Worm (Caenorhabditis elegans) whole organism, L1 larva: ENCODE measurements around the gene F40G9.7.

Experiments used
- aha-1 ChIP-seq: fragments of 150-350 bp; optimal IDR thresholded peaks from 2 replicates; lab custom pipeline; 2014; ENCODE audit warnings: missing biosample characterization, missing genetic modification characterization
- ama-1 ChIP-seq: fragments of 150-350 bp; optimal IDR thresholded peaks from 2 replicates; lab custom pipeline; 2014
- blmp-1 ChIP-seq: fragments of 150-350 bp; optimal IDR thresholded peaks from 2 replicates; lab custom pipeline; 2014; ENCODE audit warnings: missing biosample characterization, missing genetic modification characterization
- fkh-10 ChIP-seq: sonication (generic microtip); optimal IDR thresholded peaks from 2 replicates; lab custom pipeline; 2017; ENCODE audit warnings: missing biosample characterization, missing genetic modification reagents, missing genetic modification characterization
- lsy-2 ChIP-seq, 2 experiments: fragments of 150-350 bp; optimal IDR thresholded peaks; 2 replicates each; lab custom pipeline; 2014; ENCODE audit warnings: missing biosample characterization in 2 of 2, missing genetic modification characterization in 2 of 2
- mdl-1 ChIP-seq, 2 experiments: fragments of 150-350 bp; optimal IDR thresholded peaks; 2 replicates each; lab custom pipeline; 2014 to 2017; ENCODE audit warnings: missing biosample characterization in 2 of 2, missing genetic modification characterization in 2 of 2, inconsistent platforms in 1 of 2
- mep-1 ChIP-seq: fragments of 150-350 bp; optimal IDR thresholded peaks from 2 replicates; lab custom pipeline; 2014; ENCODE audit warnings: missing biosample characterization, missing genetic modification characterization
- nhr-11 ChIP-seq: fragments of 150-350 bp; optimal IDR thresholded peaks from 2 replicates; lab custom pipeline; 2014; ENCODE audit warnings: missing biosample characterization, missing genetic modification characterization
- nhr-76 ChIP-seq: sonication (generic microtip); optimal IDR thresholded peaks from 2 replicates; lab custom pipeline; 2017; ENCODE audit warnings: missing biosample characterization, missing genetic modification characterization
- nhr-77 ChIP-seq: fragments of 150-350 bp; optimal IDR thresholded peaks from 2 replicates; lab custom pipeline; 2014; ENCODE audit warnings: missing biosample characterization, missing genetic modification characterization
- rnt-1 ChIP-seq: sonication (generic microtip); optimal IDR thresholded peaks from 2 replicates; lab custom pipeline; 2016; ENCODE audit warnings: mild to moderate bottlenecking, missing genetic modification characterization, moderate library complexity, missing compliant biosample characterization
- unc-62 ChIP-seq: fragments of 150-350 bp; optimal IDR thresholded peaks from 2 replicates; lab custom pipeline; 2014; ENCODE audit warnings: missing biosample characterization, missing genetic modification reagents, missing genetic modification characterization
- xbp-1 ChIP-seq: sonication (generic microtip); optimal IDR thresholded peaks from 2 replicates; lab custom pipeline; 2016; ENCODE audit warnings: missing genetic modification characterization, missing compliant biosample characterization
- zip-4 ChIP-seq: fragments of 200-800 bp; sonication (Bioruptor generic); optimal IDR thresholded peaks from 2 replicates; lab custom pipeline; 2018; ENCODE audit warnings: mild to moderate bottlenecking, missing genetic modification characterization, moderate library complexity, missing compliant biosample characterization

- no peak for TF ChIP-seq ama-1 (lab: Kevin White, UChicago)
- TF ChIP-seq zip-4, result no peak
- no peak for TF ChIP-seq nhr-77 (tag; lab: Kevin White, UChicago)
- TF ChIP-seq mep-1 (tag; lab: Kevin White, UChicago), result no peak
- TF ChIP-seq lsy-2 (tag; optimal IDR thresholded peaks at IDR 0.05; lab: Kevin White, UChicago), result no peak
- no peak for TF ChIP-seq aha-1 (tag; lab: Kevin White, UChicago)
- no peak for TF ChIP-seq blmp-1 (tag; lab: Kevin White, UChicago)
- TF ChIP-seq unc-62, result no peak
- TF ChIP-seq rnt-1, result no peak
- no peak for TF ChIP-seq xbp-1
- no peak for TF ChIP-seq nhr-11
- no peak for TF ChIP-seq fkh-10 (GFP tag; lab: Kevin White, UChicago)
- no peak for TF ChIP-seq mdl-1 (tag; optimal IDR thresholded peaks at IDR 0.05; lab: Kevin White, UChicago)
- TF ChIP-seq nhr-76 (tag; lab: Kevin White, UChicago), result no peak
These were observed 23.8 kb downstream of the F40G9.7 start for ce11 chrIII:189280-189679.
